Fruit fly (Drosophila melanogaster) whole organism, adult: ENCODE measurements around the gene klar.

Experiments used
- CG11617 ChIP-seq: fragments of 200-800 bp; sonication (Bioruptor generic); optimal IDR thresholded peaks from 2 replicates; lab custom pipeline; 2017; ENCODE audit warnings: mild to moderate bottlenecking, missing biosample characterization, missing genetic modification reagents, missing genetic modification characterization
- CG12768 ChIP-seq: fragments of 200-800 bp; sonication (Bioruptor generic); optimal IDR thresholded peaks from 2 replicates; lab custom pipeline; 2017; ENCODE audit warnings: missing biosample characterization, missing genetic modification characterization, mild to moderate bottlenecking, moderate library complexity, missing genetic modification reagents
- CG14711 ChIP-seq: fragments of 200-800 bp; sonication (Bioruptor generic); optimal IDR thresholded peaks from 2 replicates; lab custom pipeline; 2018; ENCODE audit warnings: missing biosample characterization, mild to moderate bottlenecking, missing genetic modification characterization, moderate library complexity
- CG1620 ChIP-seq: fragments of 200-800 bp; sonication (Bioruptor generic); optimal IDR thresholded peaks from 2 replicates; lab custom pipeline; 2016; ENCODE audit warnings: missing biosample characterization, missing genetic modification characterization
- CG33017 ChIP-seq: fragments of 200-800 bp; sonication (Bioruptor generic); optimal IDR thresholded peaks from 2 replicates; lab custom pipeline; 2018; ENCODE audit warnings: missing biosample characterization, mild to moderate bottlenecking, missing genetic modification characterization, moderate library complexity
- CG5204 ChIP-seq: fragments of 200-800 bp; sonication (Bioruptor generic); optimal IDR thresholded peaks from 2 replicates; lab custom pipeline; 2016; ENCODE audit warnings: missing biosample characterization, missing genetic modification characterization
- CG7045 ChIP-seq: fragments of 200-800 bp; sonication (Bioruptor generic); optimal IDR thresholded peaks from 2 replicates; lab custom pipeline; 2017; ENCODE audit warnings: missing biosample characterization, mild to moderate bottlenecking, missing genetic modification characterization
- CG7101 ChIP-seq: fragments of 200-800 bp; sonication (Bioruptor generic); optimal IDR thresholded peaks from 2 replicates; lab custom pipeline; 2018; ENCODE audit warnings: missing biosample characterization, mild to moderate bottlenecking, missing genetic modification characterization, moderate library complexity
- Clk ChIP-seq: fragments of 200-800 bp; sonication (Bioruptor generic); optimal IDR thresholded peaks from 2 replicates; lab custom pipeline; 2017; ENCODE audit warnings: missing biosample characterization, missing genetic modification characterization
- Crg-1 ChIP-seq: fragments of 200-800 bp; sonication (Bioruptor generic); optimal IDR thresholded peaks from 2 replicates; lab custom pipeline; 2016; ENCODE audit warnings: missing biosample characterization, missing genetic modification characterization
- Hr96 ChIP-seq: fragments of 200-800 bp; sonication (Bioruptor generic); optimal IDR thresholded peaks from 2 replicates; lab custom pipeline; 2016; ENCODE audit warnings: missing biosample characterization, missing genetic modification characterization
- Mnt ChIP-seq: fragments of 200-800 bp; sonication (Bioruptor generic); optimal IDR thresholded peaks from 2 replicates; lab custom pipeline; 2016; ENCODE audit warnings: missing biosample characterization, mild to moderate bottlenecking, missing genetic modification characterization
- bab1 ChIP-seq: fragments of 200-800 bp; sonication (Bioruptor generic); optimal IDR thresholded peaks from 3 replicates; lab custom pipeline; 2019; ENCODE audit warnings: missing biosample characterization, mild to moderate bottlenecking, missing genetic modification characterization, moderate library complexity
- cic ChIP-seq: fragments of 200-800 bp; sonication (Bioruptor generic); optimal IDR thresholded peaks from 2 replicates; lab custom pipeline; 2017; ENCODE audit warnings: missing biosample characterization, mild to moderate bottlenecking, missing genetic modification characterization, moderate library complexity
- cnc ChIP-seq, 2 experiments: fragments of >200 bp; optimal IDR thresholded peaks; 2 replicates each; lab custom pipeline; 2017
- kay ChIP-seq: fragments of 200-800 bp; sonication (Bioruptor generic); peaks from one replicate; lab custom pipeline; 2016; ENCODE audit warnings: missing biosample characterization, missing genetic modification characterization, borderline replicate concordance
- ovo ChIP-seq: fragments of 200-800 bp; sonication (Bioruptor generic); optimal IDR thresholded peaks from 2 replicates; lab custom pipeline; 2016; ENCODE audit warnings: missing biosample characterization, missing genetic modification characterization
- pad ChIP-seq: fragments of 200-800 bp; sonication (Bioruptor generic); optimal IDR thresholded peaks from 3 replicates; lab custom pipeline; 2017; ENCODE audit warnings: missing biosample characterization, missing genetic modification characterization, mild to moderate bottlenecking, moderate library complexity, missing genetic modification reagents
- tj ChIP-seq: fragments of 200-800 bp; sonication (Bioruptor generic); optimal IDR thresholded peaks from 3 replicates; lab custom pipeline; 2017; ENCODE audit warnings: missing biosample characterization, mild to moderate bottlenecking, missing genetic modification characterization, moderate library complexity
- toe ChIP-seq: fragments of 200-800 bp; sonication (Bioruptor generic); optimal IDR thresholded peaks from 2 replicates; lab custom pipeline; 2016; ENCODE audit warnings: missing biosample characterization, missing genetic modification characterization

klar gene

DNA sequence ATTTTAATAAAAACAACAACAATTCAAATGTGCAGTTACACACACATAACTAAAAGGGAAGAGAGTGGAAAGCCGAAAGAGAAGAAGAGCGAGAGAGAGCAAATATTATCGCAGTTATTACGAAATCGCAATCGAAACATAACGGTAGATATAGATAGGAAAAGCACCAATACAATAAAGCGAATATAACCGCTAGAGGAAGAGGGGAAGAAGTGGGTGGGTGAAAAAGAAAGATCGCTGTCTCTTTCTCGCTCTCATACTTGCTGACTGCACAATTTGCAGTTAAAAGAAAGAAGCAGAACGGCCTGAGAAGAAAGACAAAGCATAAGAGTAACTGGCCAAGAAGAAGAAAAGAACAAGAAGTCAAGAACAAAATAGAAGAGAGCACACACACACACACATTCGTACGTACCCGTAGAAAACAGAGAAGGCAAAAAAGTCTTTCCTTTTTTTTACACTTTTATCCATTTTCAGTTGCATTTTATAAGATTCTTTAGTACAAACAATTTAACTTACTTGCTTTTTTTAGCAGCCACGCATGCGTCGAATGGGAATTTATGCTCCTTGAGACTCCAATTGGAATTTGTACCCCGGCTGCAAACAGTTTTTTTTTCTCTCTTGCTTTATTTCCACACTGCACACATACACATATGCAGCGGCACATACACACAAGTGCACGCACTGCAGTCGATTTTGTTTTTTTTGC lies 878 bp downstream of the klar start:
- TF ChIP-seq CG5204 (GFP tag; lab: Kevin White, UChicago) = no peak
- TF ChIP-seq tj (GFP tag; lab: Kevin White, UChicago) = peak; percentile 91
- peak; percentile 43 for TF ChIP-seq CG12768 (GFP tag; lab: Kevin White, UChicago)
- no peak for TF ChIP-seq Mnt (GFP tag; lab: Kevin White, UChicago)
- peak; percentile 98 for TF ChIP-seq pad (GFP tag; lab: Kevin White, UChicago)
- no peak for TF ChIP-seq CG7045
- TF ChIP-seq Hr96 = no peak
- TF ChIP-seq CG1620 (GFP tag; lab: Kevin White, UChicago) = no peak
- peak; percentile 91 for TF ChIP-seq ovo (GFP tag; lab: Kevin White, UChicago)

DNA sequence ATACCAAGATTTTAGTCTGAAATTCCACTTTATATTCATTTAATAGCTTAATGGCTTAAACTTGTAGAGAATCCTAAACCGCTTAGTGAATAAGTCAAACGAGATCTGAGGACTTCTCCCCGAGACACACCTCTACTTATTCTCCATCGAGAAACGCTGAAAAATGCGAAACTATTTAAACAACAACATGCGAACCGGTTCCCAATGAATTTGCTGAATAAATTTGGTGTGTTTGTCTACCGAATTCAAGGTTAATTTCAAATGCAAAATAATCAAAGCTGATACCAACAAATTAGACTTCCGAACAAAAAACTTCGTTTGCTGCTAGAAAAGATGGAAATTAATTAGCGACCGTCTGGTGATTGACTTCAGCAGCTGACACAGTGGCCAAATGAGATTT lies 4.3 kb downstream of the klar start:
- no peak for TF ChIP-seq CG5204 (GFP tag; lab: Kevin White, UChicago)

DNA sequence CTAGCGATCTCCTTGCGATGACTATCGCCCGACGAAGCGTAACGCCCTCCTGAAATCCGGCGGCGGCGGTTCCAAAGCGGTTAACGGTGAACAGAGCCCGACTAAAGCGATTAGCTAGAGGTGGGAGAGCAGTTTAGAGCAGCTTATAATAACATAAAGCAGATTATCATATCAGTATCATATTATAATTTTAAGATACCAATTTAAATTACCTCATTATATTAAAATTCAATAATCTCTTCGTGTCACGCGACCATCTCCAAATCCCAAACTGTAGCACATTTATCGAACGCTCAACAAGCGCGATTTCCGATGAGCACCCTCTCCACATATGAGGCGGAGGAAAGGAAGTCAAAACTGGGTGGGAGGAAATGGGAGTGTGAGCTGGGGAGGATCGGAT lies 6.6 kb downstream of the klar start:
- no peak for TF ChIP-seq ovo (GFP tag; lab: Kevin White, UChicago)
- TF ChIP-seq CG7101 (tag; lab: Kevin White, UChicago) = no peak
- no peak for TF ChIP-seq CG14711 (tag; lab: Kevin White, UChicago)
- no peak for TF ChIP-seq Hr96
- TF ChIP-seq Clk (GFP tag; lab: Kevin White, UChicago) = no peak
- TF ChIP-seq pad (GFP tag; lab: Kevin White, UChicago) = no peak
- no peak for TF ChIP-seq Mnt (GFP tag; lab: Kevin White, UChicago)
- no peak for TF ChIP-seq kay
- TF ChIP-seq CG5204 (GFP tag; lab: Kevin White, UChicago) = no peak
- TF ChIP-seq Crg-1 = no peak
- no peak for TF ChIP-seq cic (GFP tag; lab: Kevin White, UChicago)
- TF ChIP-seq CG33017 (tag; lab: Kevin White, UChicago) = no peak

DNA sequence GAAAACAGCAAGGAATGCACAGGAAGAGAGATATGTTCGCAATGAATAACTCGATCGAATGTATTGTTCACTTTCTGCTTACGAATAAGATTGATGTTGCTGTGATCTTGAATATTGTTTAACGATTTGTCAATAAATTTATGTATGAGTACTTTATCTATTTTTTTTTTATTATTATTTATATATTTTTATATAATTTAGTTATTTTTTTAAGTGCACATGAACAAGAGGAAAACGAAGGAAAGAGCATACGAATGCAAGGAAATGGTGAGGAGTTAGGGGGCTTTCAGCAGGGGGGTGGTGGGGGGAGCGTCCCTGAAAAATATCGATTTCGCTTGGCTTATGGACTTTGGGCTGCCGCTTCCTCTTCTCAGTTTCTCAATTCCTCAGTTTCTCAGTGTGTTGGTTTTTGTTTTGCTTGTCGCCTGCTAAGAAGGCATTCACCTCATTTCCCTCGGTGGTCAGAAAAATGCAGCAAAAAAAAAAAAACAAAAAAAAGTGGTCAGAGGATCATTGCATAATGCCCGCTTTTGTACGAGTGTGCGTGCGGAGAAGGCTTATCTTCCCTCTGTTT lies 9.0 kb downstream of the klar start:
- TF ChIP-seq toe (GFP tag; lab: Kevin White, UChicago) (no peak), Clk (GFP tag; lab: Kevin White, UChicago) (no peak), Mnt (GFP tag; lab: Kevin White, UChicago) (no peak), CG5204 (GFP tag; lab: Kevin White, UChicago) (no peak), kay (no peak), CG1620 (GFP tag; lab: Kevin White, UChicago) (no peak), tj (GFP tag; lab: Kevin White, UChicago) (no peak), cnc (optimal IDR thresholded peaks at IDR 0.05; lab: Kevin White, UChicago) (no peak), CG11617 (GFP tag; lab: Kevin White, UChicago) (no peak), CG14711 (tag; lab: Kevin White, UChicago) (no peak)

DNA sequence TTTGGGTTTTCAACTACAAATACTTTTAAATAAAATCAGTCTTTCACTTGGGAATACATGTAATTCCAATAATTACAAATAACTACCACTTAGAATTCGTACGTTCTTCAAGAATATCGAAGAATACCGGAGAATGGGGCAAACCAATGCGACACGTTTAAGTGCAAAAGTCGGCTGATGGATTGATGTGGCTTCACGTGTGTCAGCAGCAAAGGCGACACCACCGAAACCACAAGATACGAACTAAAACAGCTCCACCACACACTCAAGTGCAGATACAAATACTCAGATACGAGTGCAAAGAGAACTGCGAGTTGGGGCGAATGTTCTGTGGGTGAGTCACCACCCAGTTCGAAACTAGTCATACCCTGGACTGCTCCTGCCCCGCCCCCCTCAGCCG lies 9.6 kb downstream of the klar start:
- TF ChIP-seq cic (GFP tag; lab: Kevin White, UChicago) (no peak), ovo (GFP tag; lab: Kevin White, UChicago) (no peak), Crg-1 (no peak), CG1620 (GFP tag; lab: Kevin White, UChicago) (no peak), Mnt (GFP tag; lab: Kevin White, UChicago) (no peak), tj (GFP tag; lab: Kevin White, UChicago) (no peak), kay (no peak), cnc (optimal IDR thresholded peaks at IDR 0.05; lab: Kevin White, UChicago) (no peak), CG5204 (GFP tag; lab: Kevin White, UChicago) (no peak), CG11617 (GFP tag; lab: Kevin White, UChicago) (no peak), Clk (GFP tag; lab: Kevin White, UChicago) (no peak), Hr96 (no peak), bab1 (GFP tag; lab: Kevin White, UChicago) (no peak)

DNA sequence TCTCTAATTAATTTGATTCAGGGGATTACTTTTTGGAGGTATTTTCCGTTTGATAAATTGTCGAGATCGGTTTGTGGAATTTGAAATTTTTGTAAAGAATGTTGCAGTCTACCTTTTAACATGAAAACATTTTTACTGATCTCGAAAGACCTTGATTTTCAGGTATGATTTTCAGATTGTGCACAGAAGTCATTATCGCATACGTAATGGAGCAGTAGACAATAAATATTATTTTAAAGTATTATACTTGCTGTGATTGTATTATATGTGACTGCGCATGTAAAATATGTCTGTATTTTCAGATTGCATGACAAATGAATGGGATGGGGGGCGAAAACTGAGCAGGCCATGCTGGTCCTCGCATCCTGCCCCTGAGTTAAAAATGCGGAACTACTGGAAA lies 12.4 kb downstream of the klar start, which contains the start of gene CG34269:
TSS of gene CG34269 (plus strand) at position 301 of the 400 bp plus-strand sequence.
- TF ChIP-seq cic (GFP tag; lab: Kevin White, UChicago) (no peak), CG14711 (tag; lab: Kevin White, UChicago) (no peak), CG7045 (no peak), cnc (optimal IDR thresholded peaks at IDR 0.05; lab: Kevin White, UChicago) (no peak), CG1620 (GFP tag; lab: Kevin White, UChicago) (no peak)

DNA sequence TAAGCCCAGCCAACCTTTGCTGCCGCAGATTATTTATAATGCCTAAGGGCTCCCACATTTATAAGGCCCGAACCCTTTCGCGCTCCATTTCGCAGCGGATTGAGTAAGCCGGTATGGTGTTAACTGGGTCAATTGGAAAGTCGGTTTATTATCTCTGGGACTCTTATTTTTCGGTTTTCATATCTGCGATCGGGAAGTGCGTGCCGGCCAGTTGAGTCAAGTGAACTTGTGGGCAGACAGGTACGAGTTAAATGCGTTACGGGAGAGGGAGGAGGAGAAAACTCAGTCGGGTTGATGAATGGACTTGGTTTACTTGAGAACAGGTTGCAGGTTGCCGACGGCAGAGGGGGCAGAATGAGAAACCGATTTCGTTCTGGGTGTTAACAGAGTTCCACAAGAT lies 16.2 kb downstream of the klar start:
- TF ChIP-seq Mnt (GFP tag; lab: Kevin White, UChicago) = no peak
- no peak for TF ChIP-seq CG11617 (GFP tag; lab: Kevin White, UChicago)
- no peak for TF ChIP-seq cic (GFP tag; lab: Kevin White, UChicago)
- TF ChIP-seq ovo (GFP tag; lab: Kevin White, UChicago) = no peak
- TF ChIP-seq toe (GFP tag; lab: Kevin White, UChicago) = no peak
- no peak for TF ChIP-seq kay
- TF ChIP-seq CG1620 (GFP tag; lab: Kevin White, UChicago) = no peak
- TF ChIP-seq bab1 (GFP tag; lab: Kevin White, UChicago) = no peak
